Fruit fly (Drosophila melanogaster) whole organism, embryonic: ENCODE results near the gene Cyp318a1.

Source experiments
- Atf-2 ChIP-seq: fragments of 200-800 bp; sonication (Bioruptor generic); optimal IDR thresholded peaks from 2 replicates; lab custom pipeline; 2016; ENCODE audit warnings: missing biosample characterization, missing genetic modification characterization
- CG10366 ChIP-seq: fragments of 200-800 bp; sonication (Bioruptor generic); IDR thresholded peaks from 2 replicates; pipeline ENCODE4 v1.3.6; 2022; ENCODE audit warnings: missing biosample characterization, missing genetic modification characterization
- CG10959 ChIP-seq: fragments of 200-800 bp; sonication (Bioruptor generic); IDR thresholded peaks from 2 replicates; pipeline ENCODE4 v1.3.6; 2022; ENCODE audit warnings: missing biosample characterization, missing genetic modification characterization
- CG11085 ChIP-seq: fragments of 200-800 bp; sonication (Bioruptor generic); IDR thresholded peaks from 2 replicates; pipeline ENCODE4 v1.3.6; 2022; ENCODE audit warnings: missing biosample characterization, missing genetic modification characterization
- CG14667 ChIP-seq: fragments of 200-800 bp; sonication (Bioruptor generic); IDR thresholded peaks from 2 replicates; pipeline ENCODE4 v1.3.6; 2022; ENCODE audit warnings: missing biosample characterization, missing genetic modification characterization
- CG14710 ChIP-seq: fragments of 200-800 bp; sonication (Bioruptor generic); optimal IDR thresholded peaks from 3 replicates; lab custom pipeline; 2019; ENCODE audit warnings: missing biosample characterization, mild to moderate bottlenecking, missing genetic modification characterization, moderate library complexity
- CG16813 ChIP-seq: fragments of 200-800 bp; sonication (Bioruptor generic); IDR thresholded peaks from 3 replicates; pipeline ENCODE4 v1.3.6; 2022; ENCODE audit warnings: missing biosample characterization, missing genetic modification characterization; ENCODE audit not compliant: partially characterized antibody
- CG16863 ChIP-seq: fragments of 200-800 bp; sonication (Bioruptor generic); optimal IDR thresholded peaks from 3 replicates; lab custom pipeline; 2016; ENCODE audit warnings: missing biosample characterization, missing genetic modification characterization
- CG1792 ChIP-seq: fragments of 200-800 bp; sonication (Bioruptor generic); optimal IDR thresholded peaks from 2 replicates; lab custom pipeline; 2016; ENCODE audit warnings: missing biosample characterization, missing genetic modification characterization
- CG18599 ChIP-seq: fragments of 200-800 bp; sonication (Bioruptor generic); optimal IDR thresholded peaks from 3 replicates; lab custom pipeline; 2017; ENCODE audit warnings: missing biosample characterization, missing genetic modification characterization, mild to moderate bottlenecking, moderate library complexity, missing genetic modification reagents
- CG2199 ChIP-seq: fragments of 200-800 bp; sonication (Bioruptor generic); IDR thresholded peaks from 3 replicates; pipeline ENCODE4 v1.3.6; 2022; ENCODE audit warnings: missing biosample characterization, missing genetic modification characterization
- CG30020 ChIP-seq: fragments of 200-800 bp; optimal IDR thresholded peaks from 2 replicates; lab custom pipeline; 2019; ENCODE audit warnings: missing biosample characterization, mild to moderate bottlenecking, missing genetic modification characterization, moderate library complexity
- CG6689 ChIP-seq: fragments of 200-800 bp; sonication (Bioruptor generic); IDR thresholded peaks from 2 replicates; pipeline ENCODE4 v1.3.6; 2022; ENCODE audit warnings: missing biosample characterization, missing genetic modification characterization
- CG7839 ChIP-seq: fragments of 200-800 bp; sonication (Bioruptor generic); optimal IDR thresholded peaks from 3 replicates; lab custom pipeline; 2018; ENCODE audit warnings: missing biosample characterization, mild to moderate bottlenecking, missing genetic modification characterization, moderate library complexity
- CG8281 ChIP-seq: fragments of 200-800 bp; sonication (Bioruptor generic); optimal IDR thresholded peaks from 2 replicates; lab custom pipeline; 2018; ENCODE audit warnings: missing biosample characterization, mild to moderate bottlenecking, missing genetic modification characterization, moderate library complexity
- CG8359 ChIP-seq: fragments of 200-800 bp; sonication (Bioruptor generic); optimal IDR thresholded peaks from 2 replicates; lab custom pipeline; 2017; ENCODE audit warnings: missing biosample characterization, mild to moderate bottlenecking, missing genetic modification characterization, borderline replicate concordance
- CG8924 ChIP-seq: fragments of 200-800 bp; optimal IDR thresholded peaks from 3 replicates; lab custom pipeline; 2019; ENCODE audit warnings: missing biosample characterization, mild to moderate bottlenecking, missing genetic modification characterization, moderate library complexity
- CHES-1-like ChIP-seq: fragments of 200-800 bp; sonication (Bioruptor generic); optimal IDR thresholded peaks from 2 replicates; lab custom pipeline; 2016; ENCODE audit warnings: missing biosample characterization, missing genetic modification characterization
- Dfd ChIP-seq, 2 experiments: fragments of >200 bp; optimal IDR thresholded peaks; 2 replicates each; lab custom pipeline; 2017; ENCODE audit warnings: missing biosample characterization in 2 of 2, missing genetic modification characterization in 2 of 2
- Dll ChIP-seq: fragments of 200-800 bp; sonication (Bioruptor generic); IDR thresholded peaks from 4 replicates; pipeline ENCODE4 v1.3.6; 2022; ENCODE audit warnings: missing biosample characterization, missing genetic modification characterization; ENCODE audit not compliant: partially characterized antibody
- E2f1 ChIP-seq: fragments of 200-800 bp; sonication (Bioruptor generic); IDR thresholded peaks from 2 replicates; pipeline ENCODE4 v1.3.6; 2022; ENCODE audit warnings: missing biosample characterization, missing genetic modification characterization
- E2f2 ChIP-seq: fragments of 200-800 bp; sonication (Bioruptor generic); IDR thresholded peaks from 2 replicates; pipeline ENCODE4 v1.3.6; 2022; ENCODE audit warnings: missing biosample characterization, missing genetic modification characterization
- Fer2 ChIP-seq: fragments of 200-800 bp; sonication (Bioruptor generic); optimal IDR thresholded peaks from 2 replicates; lab custom pipeline; 2018; ENCODE audit warnings: missing biosample characterization, mild to moderate bottlenecking, missing genetic modification characterization, moderate library complexity
- Gug ChIP-seq: fragments of 200-800 bp; sonication (Bioruptor generic); IDR thresholded peaks from 4 replicates; pipeline ENCODE4 v1.3.6; 2022; ENCODE audit warnings: missing biosample characterization, missing genetic modification characterization
- HmgZ ChIP-seq: fragments of 200-800 bp; sonication (Bioruptor generic); optimal IDR thresholded peaks from 2 replicates; lab custom pipeline; 2018; ENCODE audit warnings: missing biosample characterization, mild to moderate bottlenecking, missing genetic modification characterization
- Hr78 ChIP-seq, 2 experiments: fragments of 200-800 bp in 1 of 2; fragments of >200 bp in 1 of 2; sonication (Bioruptor generic) in 1 of 2; optimal IDR thresholded peaks; 2 replicates each; lab custom pipeline; 2017 to 2019; ENCODE audit warnings: missing biosample characterization in 2 of 2, missing genetic modification characterization in 2 of 2, mild to moderate bottlenecking in 1 of 2, moderate library complexity in 1 of 2
- Hsf ChIP-seq: fragments of 200-800 bp; sonication (Bioruptor generic); optimal IDR thresholded peaks from 3 replicates; lab custom pipeline; 2016; ENCODE audit warnings: missing biosample characterization, missing genetic modification characterization
- Med ChIP-seq: fragments of 200-800 bp; sonication (Bioruptor generic); peaks from one replicate; lab custom pipeline; 2016; ENCODE audit warnings: missing biosample characterization, missing genetic modification characterization, mild to moderate bottlenecking, inconsistent platforms, moderate library complexity
- NC2β ChIP-seq: fragments of 200-800 bp; sonication (Bioruptor generic); optimal IDR thresholded peaks from 2 replicates; lab custom pipeline; 2016; ENCODE audit warnings: missing biosample characterization, missing genetic modification characterization
- NFAT ChIP-seq: fragments of 200-800 bp; sonication (Bioruptor generic); IDR thresholded peaks from 2 replicates; pipeline ENCODE4 v1.3.6; 2022; ENCODE audit warnings: missing biosample characterization, missing genetic modification characterization
- Sox100B ChIP-seq: fragments of 200-800 bp; sonication (Bioruptor generic); optimal IDR thresholded peaks from 3 replicates; lab custom pipeline; 2018; ENCODE audit warnings: missing biosample characterization, mild to moderate bottlenecking, missing genetic modification characterization
- cg ChIP-seq: fragments of 200-800 bp; sonication (Bioruptor generic); optimal IDR thresholded peaks from 3 replicates; lab custom pipeline; 2019; ENCODE audit warnings: missing biosample characterization, mild to moderate bottlenecking, missing genetic modification characterization, moderate library complexity
- croc ChIP-seq: fragments of 200-800 bp; sonication (Bioruptor generic); conservative IDR thresholded peaks from 3 replicates; pipeline ENCODE4 v1.3.6; 2022; ENCODE audit warnings: missing biosample characterization, missing genetic modification characterization
- dmrt11E ChIP-seq: fragments of 200-800 bp; sonication (Bioruptor generic); optimal IDR thresholded peaks from 3 replicates; lab custom pipeline; 2018; ENCODE audit warnings: missing biosample characterization, mild to moderate bottlenecking, missing genetic modification characterization, moderate library complexity
- hbn ChIP-seq: fragments of 200-800 bp; sonication (Bioruptor generic); IDR thresholded peaks from 2 replicates; pipeline ENCODE4 v1.3.6; 2022; ENCODE audit warnings: missing biosample characterization, missing genetic modification characterization; ENCODE audit not compliant: partially characterized antibody
- inv ChIP-seq: fragments of 200-800 bp; sonication (Bioruptor generic); IDR thresholded peaks from 2 replicates; pipeline ENCODE4 v1.3.6; 2022; ENCODE audit warnings: missing biosample characterization, missing genetic modification characterization; ENCODE audit not compliant: partially characterized antibody
- jing ChIP-seq: fragments of 200-800 bp; sonication (Bioruptor generic); optimal IDR thresholded peaks from 2 replicates; lab custom pipeline; 2018; ENCODE audit warnings: missing biosample characterization, mild to moderate bottlenecking, missing genetic modification characterization
- ken ChIP-seq: fragments of 200-800 bp; sonication (Bioruptor generic); IDR thresholded peaks from 3 replicates; pipeline ENCODE4 v1.3.6; 2022; ENCODE audit warnings: missing biosample characterization, missing genetic modification characterization
- lilli ChIP-seq: fragments of 200-800 bp; sonication (Bioruptor generic); optimal IDR thresholded peaks from 3 replicates; lab custom pipeline; 2016; ENCODE audit warnings: missing biosample characterization, missing genetic modification characterization
- luna ChIP-seq: fragments of 200-800 bp; sonication (Bioruptor generic); optimal IDR thresholded peaks from 2 replicates; lab custom pipeline; 2016; ENCODE audit warnings: missing biosample characterization, missing genetic modification characterization
- nerfin-2 ChIP-seq: fragments of 200-800 bp; sonication (Bioruptor generic); IDR thresholded peaks from 2 replicates; pipeline ENCODE4 v1.3.6; 2022; ENCODE audit warnings: missing biosample characterization, missing genetic modification characterization; ENCODE audit not compliant: partially characterized antibody
- nom ChIP-seq: fragments of 200-800 bp; sonication (Bioruptor generic); optimal IDR thresholded peaks from 2 replicates; lab custom pipeline; 2017; ENCODE audit warnings: missing biosample characterization, missing genetic modification characterization, mild to moderate bottlenecking, moderate library complexity, missing genetic modification reagents
- oc ChIP-seq: fragments of 200-800 bp; sonication (Bioruptor generic); optimal IDR thresholded peaks from 2 replicates; lab custom pipeline; 2018; ENCODE audit warnings: missing biosample characterization, mild to moderate bottlenecking, missing genetic modification characterization, moderate library complexity
- prd ChIP-seq, 3 experiments: fragments of >200 bp in 2 of 3; fragments of 200-800 bp in 1 of 3; sonication (Bioruptor generic) in 1 of 3; optimal IDR thresholded peaks in 2 of 3; IDR thresholded peaks in 1 of 3; 2 replicates in 2 of 3; 3 replicates in 1 of 3; pipeline versions ENCODE4 v1.3.6 to Lab custom; 2017 to 2022; ENCODE audit warnings: missing biosample characterization in 1 of 3, missing genetic modification characterization in 1 of 3
- pum ChIP-seq: fragments of 200-800 bp; sonication (Bioruptor generic); optimal IDR thresholded peaks from 2 replicates; lab custom pipeline; 2016; ENCODE audit warnings: missing biosample characterization, missing genetic modification characterization
- seq ChIP-seq: fragments of 200-800 bp; sonication (Bioruptor generic); IDR thresholded peaks from 2 replicates; pipeline ENCODE4 v1.3.6; 2022; ENCODE audit warnings: missing biosample characterization, missing genetic modification characterization
- shn ChIP-seq: fragments of 200-800 bp; sonication (Bioruptor generic); optimal IDR thresholded peaks from 3 replicates; lab custom pipeline; 2016; ENCODE audit warnings: missing biosample characterization, missing genetic modification characterization
- sob ChIP-seq: fragments of 200-800 bp; sonication (Bioruptor generic); IDR thresholded peaks from 2 replicates; pipeline ENCODE4 v1.3.6; 2022; ENCODE audit warnings: missing biosample characterization, missing genetic modification characterization

Gene Cyp318a1

DNA sequence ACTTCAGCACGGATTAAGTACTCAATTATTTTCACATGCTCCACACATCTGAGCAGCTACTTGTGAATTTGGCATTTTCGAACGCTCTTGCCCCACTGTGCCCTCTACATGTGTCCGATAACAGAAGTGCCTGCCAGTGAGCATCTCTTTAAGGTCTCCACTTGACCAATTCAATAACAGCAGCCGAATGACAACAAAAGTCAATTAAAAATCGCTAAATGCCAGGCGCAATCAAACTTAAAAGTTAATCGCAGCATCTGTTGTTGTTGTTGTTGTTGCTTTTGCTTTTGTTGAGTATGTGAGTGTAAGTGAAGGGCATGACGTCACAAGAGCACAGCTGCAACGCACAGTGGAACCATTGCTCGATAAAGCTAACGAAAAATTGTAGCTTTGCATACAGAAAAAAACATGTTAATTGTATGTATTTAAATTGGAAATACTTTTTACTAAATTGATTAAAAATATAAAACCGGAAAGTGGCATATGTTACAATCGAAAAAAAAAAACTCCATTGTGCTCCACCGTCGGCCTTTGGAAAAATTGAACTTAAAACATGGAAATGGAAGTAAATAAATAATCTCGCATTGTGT lies 17.5 kb upstream of the Cyp318a1 start (continued):
- TF ChIP-seq nerfin-2 (no peak), luna (GFP tag; lab: Kevin White, UChicago) (no peak), NC2β (GFP tag; lab: Kevin White, UChicago) (no peak), E2f1 (GFP tag; lab: Robert Waterston, UW) (peak; percentile 26; the same call in 1 of the 2 replicates), CG16813 (GFP tag; lab: Robert Waterston, UW) (no peak), shn (GFP tag; lab: Kevin White, UChicago) (no peak), jing (GFP tag; lab: Kevin White, UChicago) (no peak), hbn (GFP tag; lab: Robert Waterston, UW) (peak; percentile 25; the same call in 1 of the 2 replicates), CG6689 (GFP tag; lab: Robert Waterston, UW) (peak; percentile 28; the same call in 1 of the 2 replicates), CHES-1-like (GFP tag; lab: Kevin White, UChicago) (peak; percentile 5), sob (GFP tag; lab: Robert Waterston, UW) (no peak), ken (peak; percentile 57; the same call in 1 of the 3 replicates), Hsf (GFP tag; lab: Kevin White, UChicago) (peak; percentile 17), Fer2 (tag; lab: Kevin White, UChicago) (no peak), Hr78 (GFP tag; optimal IDR thresholded peaks at IDR 0.05; lab: Kevin White, UChicago) (no peak), E2f2 (GFP tag; lab: Robert Waterston, UW) (peak; percentile 34; the same call in 1 of the 2 replicates), Dfd (GFP tag; optimal IDR thresholded peaks at IDR 0.05; lab: Kevin White, UChicago) (no peak), NFAT (GFP tag; lab: Robert Waterston, UW) (no peak), croc (no peak), lilli (GFP tag; lab: Kevin White, UChicago) (peak; percentile 26), HmgZ (peak; percentile 28), Atf-2 (peak; percentile 13), CG16863 (GFP tag; lab: Kevin White, UChicago) (peak; percentile 11), dmrt11E (tag; lab: Kevin White, UChicago) (peak; percentile 7), CG10366 (GFP tag; lab: Robert Waterston, UW) (peak; percentile 34), CG8281 (tag; lab: Kevin White, UChicago) (no peak), seq (GFP tag; lab: Robert Waterston, UW) (peak; percentile 32; the same call in 1 of the 2 replicates), CG14710 (tag; lab: Kevin White, UChicago) (peak; percentile 15), CG14667 (GFP tag; lab: Robert Waterston, UW) (peak; percentile 37; the same call in 1 of the 2 replicates), Med (GFP tag; lab: Kevin White, UChicago) (peak; percentile 82), cg (peak; percentile 42), pum (GFP tag; lab: Kevin White, UChicago) (peak; percentile 6), inv (0 out of 2 replicates have a peak, but pooled peaks have one; percentile 9), CG18599 (GFP tag; lab: Kevin White, UChicago) (peak; percentile 29), Gug (GFP tag; lab: Robert Waterston, UW) (peak; percentile 27; the same call in 2 of the 4 replicates), prd (optimal IDR thresholded peaks at IDR 0.05; lab: Kevin White, UChicago) (no peak), prd (GFP tag; IDR thresholded peaks at IDR 0.05; lab: Robert Waterston, UW) (peak; percentile 27), CG8924 (tag; lab: Kevin White, UChicago) (peak; percentile 6), CG10959 (no peak), CG8359 (peak; percentile 67), CG1792 (GFP tag; lab: Kevin White, UChicago) (no peak), Dll (GFP tag; lab: Robert Waterston, UW) (no peak), nom (GFP tag; lab: Kevin White, UChicago) (peak; percentile 12), Sox100B (peak; percentile 3), oc (tag; lab: Kevin White, UChicago) (no peak), CG30020 (tag; lab: Kevin White, UChicago) (no peak), CG7839 (peak; percentile 44), CG11085 (GFP tag; lab: Robert Waterston, UW) (no peak), CG2199 (GFP tag; lab: Robert Waterston, UW) (no peak)
